Fruit fly (Drosophila melanogaster): ENCODE measurements around the gene ProtA.
"Not testable (repeated sequence)": the region's sequence is repeated elsewhere in the genome, so short reads cannot be mapped to it uniquely, and the experiment has no call there.

The ProtA gene

DNA sequence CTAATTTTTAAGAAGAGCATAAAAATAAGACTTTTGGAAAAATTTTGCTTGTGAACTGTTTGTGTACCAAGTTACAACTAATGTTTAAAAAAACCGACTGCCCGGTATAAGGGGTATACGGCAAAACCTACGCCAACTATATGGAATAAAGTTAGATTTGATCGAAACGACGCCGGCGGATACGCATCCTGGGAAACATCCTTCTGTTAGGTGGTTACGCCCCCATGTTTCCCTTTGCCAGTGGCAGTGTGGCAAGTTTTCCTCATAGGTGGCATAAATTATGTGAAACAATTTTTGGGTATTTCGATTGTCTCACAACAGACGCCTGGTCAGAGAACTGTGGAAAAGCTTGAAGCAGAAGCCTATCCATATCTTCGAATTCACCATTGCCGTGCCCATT, at the start of gene ProtA:
Gene ProtA, minus strand, starts transcription at position 101 of the 400 bp plus-strand sequence.
- TF ChIP-seq pan, psq, CG8478 (optimal IDR thresholded peaks at IDR 0.05): not testable (repeated sequence)

DNA sequence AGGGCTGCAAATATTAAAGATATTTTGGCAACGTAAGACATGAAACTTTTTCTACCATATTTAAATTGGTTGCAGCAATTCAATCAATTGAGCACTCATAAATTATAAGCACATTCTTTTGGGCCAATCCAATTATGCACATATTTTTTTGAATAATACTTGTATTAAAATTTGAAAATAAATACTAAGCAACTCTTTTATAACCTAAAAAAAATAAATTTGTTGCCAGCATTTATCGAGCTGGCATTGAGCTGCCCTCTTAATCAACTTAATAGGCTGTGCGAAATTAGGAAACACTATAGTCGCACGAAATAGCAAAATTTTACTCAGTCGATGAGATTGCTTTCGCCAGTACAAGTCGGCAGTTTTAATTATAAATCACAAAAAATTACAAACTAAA, 42.8 kb upstream of the ProtA start, which contains the start of gene CG3491:
Gene CG3491, plus strand, starts transcription at position 301 of the 400 bp plus-strand sequence.
- TF ChIP-seq pan (optimal IDR thresholded peaks at IDR 0.05) (no peak), usp (GFP tag; optimal IDR thresholded peaks at IDR 0.05) (no peak), EcR (GFP tag; optimal IDR thresholded peaks at IDR 0.05) (no peak), Dll (optimal IDR thresholded peaks at IDR 0.05) (no peak), psq (optimal IDR thresholded peaks at IDR 0.05) (no peak), CG8478 (optimal IDR thresholded peaks at IDR 0.05) (no peak)

DNA sequence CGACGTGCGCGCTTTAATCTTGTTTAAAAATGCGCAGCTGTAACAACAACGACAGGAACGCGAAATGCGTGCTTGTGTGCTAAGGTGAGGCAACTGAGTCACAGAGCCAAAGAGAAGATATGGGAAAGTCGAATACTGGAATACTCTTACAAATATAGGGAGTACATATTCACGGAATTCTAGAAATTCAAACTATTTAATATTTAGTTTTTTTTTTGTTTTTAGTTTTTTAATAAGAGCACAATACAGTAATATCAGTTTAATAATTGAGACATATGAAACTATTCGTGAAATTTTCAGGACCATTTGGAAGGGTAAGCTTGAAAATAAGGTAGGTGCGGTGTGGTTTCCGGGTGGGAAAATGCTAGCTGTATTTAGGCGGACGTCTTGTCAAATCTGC, 6.1 kb upstream of the ProtA start:
- TF ChIP-seq pan (optimal IDR thresholded peaks at IDR 0.05): no peak
- no peak for TF ChIP-seq Dll (optimal IDR thresholded peaks at IDR 0.05)
- no peak for TF ChIP-seq psq (optimal IDR thresholded peaks at IDR 0.05)
- no peak for TF ChIP-seq CG8478 (optimal IDR thresholded peaks at IDR 0.05)
- no peak for TF ChIP-seq usp (GFP tag; optimal IDR thresholded peaks at IDR 0.05)
- TF ChIP-seq EcR (GFP tag; optimal IDR thresholded peaks at IDR 0.05): no peak

DNA sequence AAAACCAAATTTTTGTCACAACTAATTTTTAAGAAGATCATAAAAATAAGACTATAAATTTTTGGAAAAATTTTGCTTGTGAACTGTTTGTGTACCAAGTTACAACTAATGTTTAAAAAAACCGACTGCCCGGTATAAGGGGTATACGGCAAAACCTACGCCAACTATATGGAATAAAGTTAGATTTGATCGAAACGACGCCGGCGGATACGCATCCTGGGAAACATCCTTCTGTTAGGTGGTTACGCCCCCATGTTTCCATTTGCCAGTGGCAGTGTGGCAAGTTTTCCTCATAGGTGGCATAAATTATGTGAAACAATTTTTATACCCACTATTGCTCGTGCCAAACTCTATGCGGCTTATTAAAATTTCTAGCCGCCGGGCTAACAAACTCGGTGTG, 2.2 kb upstream of the ProtA start, which contains the start of gene ProtB:
Gene ProtB, minus strand, starts transcription at position 101 of the 400 bp plus-strand sequence.
- not testable (repeated sequence) for TF ChIP-seq pan (optimal IDR thresholded peaks at IDR 0.05); Dll (optimal IDR thresholded peaks at IDR 0.05); usp (GFP tag; optimal IDR thresholded peaks at IDR 0.05)

DNA sequence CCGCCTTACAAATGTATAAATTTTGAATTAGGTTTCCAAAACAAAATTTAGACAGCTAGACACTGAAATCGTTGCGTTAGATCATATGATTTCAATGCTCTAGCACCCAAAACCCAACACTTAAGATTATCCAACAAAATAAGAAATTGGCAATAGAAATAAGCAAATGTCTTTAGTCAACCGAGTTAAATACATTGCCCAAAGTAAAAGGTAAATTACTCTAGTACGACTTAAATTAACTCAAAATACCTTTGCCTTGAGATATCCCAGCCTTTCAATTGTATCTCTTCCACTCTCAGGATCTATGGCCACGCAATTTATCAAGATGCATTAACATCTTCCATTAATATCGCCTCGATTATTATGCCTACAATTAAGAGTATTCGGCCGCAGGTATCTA, 5.2 kb downstream of the ProtA start, which contains the start of gene CG15278:
Gene CG15278, minus strand, starts transcription at position 101 of the 400 bp plus-strand sequence.
- TF ChIP-seq pan (optimal IDR thresholded peaks at IDR 0.05): no peak
- no peak for TF ChIP-seq EcR (GFP tag; optimal IDR thresholded peaks at IDR 0.05)
- no peak for TF ChIP-seq CG8478 (optimal IDR thresholded peaks at IDR 0.05)
- TF ChIP-seq Dll (optimal IDR thresholded peaks at IDR 0.05): no peak
- TF ChIP-seq usp (GFP tag; optimal IDR thresholded peaks at IDR 0.05): no peak
- TF ChIP-seq psq (optimal IDR thresholded peaks at IDR 0.05): no peak

DNA sequence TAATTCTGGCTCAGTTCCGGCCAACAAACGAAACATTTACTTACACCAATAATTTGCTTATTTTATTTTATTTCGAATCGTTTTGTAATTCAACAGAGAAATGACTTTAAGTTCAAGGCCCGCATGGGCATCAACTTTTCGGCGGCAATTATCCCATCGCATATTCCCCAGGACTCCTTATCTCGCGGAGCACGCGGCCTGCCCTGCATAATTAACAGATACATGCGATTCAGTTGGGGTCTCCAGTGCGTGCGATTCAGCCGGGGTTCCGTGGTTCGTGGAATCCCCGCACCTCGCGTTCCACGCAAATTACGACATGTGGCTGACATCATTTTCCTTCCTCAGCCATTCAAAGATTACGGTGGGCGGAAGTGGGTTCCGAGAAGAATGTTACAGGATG, 9.5 kb downstream of the ProtA start, which contains the start of gene CG4480:
Gene CG4480, minus strand, starts transcription at position 101 of the 400 bp plus-strand sequence.
- TF ChIP-seq usp (GFP tag; optimal IDR thresholded peaks at IDR 0.05) (no peak), pan (optimal IDR thresholded peaks at IDR 0.05) (no peak), EcR (GFP tag; optimal IDR thresholded peaks at IDR 0.05) (no peak), Dll (optimal IDR thresholded peaks at IDR 0.05) (no peak), CG8478 (optimal IDR thresholded peaks at IDR 0.05) (no peak), psq (optimal IDR thresholded peaks at IDR 0.05) (no peak)

DNA sequence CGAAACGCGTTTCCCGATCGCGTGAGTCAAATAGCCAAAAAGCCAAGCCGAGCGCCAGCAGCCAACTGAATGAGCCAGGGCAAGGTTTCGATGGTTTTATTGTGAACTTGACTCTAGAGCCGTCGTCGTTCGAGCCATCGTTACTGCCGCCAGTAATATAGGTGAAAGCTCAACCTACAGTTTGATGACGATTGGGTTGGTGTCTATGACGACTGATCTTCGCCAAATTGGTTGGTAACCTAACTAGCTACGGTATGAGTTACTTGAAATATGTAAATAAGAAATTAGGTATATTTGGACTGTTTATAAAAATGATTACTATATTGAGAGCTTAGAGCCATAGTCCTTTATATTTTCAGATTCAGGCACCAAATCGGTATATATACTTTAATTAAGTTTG, 29.8 kb downstream of the ProtA start, which contains the start of gene CG15279:
Gene CG15279, minus strand, starts transcription at position 72 of the 400 bp plus-strand sequence.
- TF ChIP-seq EcR (GFP tag; optimal IDR thresholded peaks at IDR 0.05): no peak
- TF ChIP-seq Dll (optimal IDR thresholded peaks at IDR 0.05): no peak
- TF ChIP-seq usp (GFP tag; optimal IDR thresholded peaks at IDR 0.05): no peak
- TF ChIP-seq psq (optimal IDR thresholded peaks at IDR 0.05): no peak

DNA sequence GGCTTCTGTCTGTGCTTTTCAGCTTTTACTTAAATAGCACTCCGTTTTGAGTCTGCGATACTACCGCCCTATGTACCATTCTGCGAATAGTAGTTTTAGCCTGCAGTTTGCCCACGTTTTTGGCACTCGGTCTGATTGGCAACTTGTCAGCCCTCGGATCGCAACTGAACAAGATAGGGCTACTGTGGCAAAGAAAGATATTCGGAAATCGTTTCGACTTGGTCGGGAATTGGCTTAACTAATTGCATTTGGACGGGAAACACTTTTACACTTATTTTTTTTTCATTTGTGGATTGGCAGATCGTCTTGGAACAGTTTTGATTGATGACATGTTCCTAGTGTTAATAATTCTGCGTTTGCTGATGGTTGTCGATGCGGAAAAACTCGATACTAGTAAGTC, 39.4 kb downstream of the ProtA start, which contains the start of gene CG42682:
Gene CG42682, plus strand, starts transcription at position 301 of the 400 bp plus-strand sequence.
- TF ChIP-seq usp (GFP tag; optimal IDR thresholded peaks at IDR 0.05): no peak
- TF ChIP-seq CG8478 (optimal IDR thresholded peaks at IDR 0.05): no peak
- TF ChIP-seq psq (optimal IDR thresholded peaks at IDR 0.05): no peak
- no peak for TF ChIP-seq EcR (GFP tag; optimal IDR thresholded peaks at IDR 0.05)
- no peak for TF ChIP-seq Dll (optimal IDR thresholded peaks at IDR 0.05)
- TF ChIP-seq pan (optimal IDR thresholded peaks at IDR 0.05): no peak
